Worm (Caenorhabditis elegans): ENCODE measurements around the gene gei-13.

- no peak for TF ChIP-seq flt-1 (GFP tag; IDR thresholded peaks at IDR 0.05)
- no peak for TF ChIP-seq med-1 (GFP tag; optimal IDR thresholded peaks at IDR 0.05; ENCODE audit: insufficient read depth)
- TF ChIP-seq klf-2 (GFP tag; conservative IDR thresholded peaks at IDR 0.05) = no peak
Measured at ce11 chrIII:9665490-9666179, 28.7 kb upstream of the gei-13 start.
